Fruit fly (Drosophila melanogaster) whole organism, wandering third instar larva: Measurements from ENCODE around the gene CG31109.

ENCODE experiments used
- Abd-B ChIP-seq: fragments of >200 bp; optimal IDR thresholded peaks from 2 replicates; lab custom pipeline; 2017; ENCODE audit warnings: missing biosample characterization, missing genetic modification characterization
- Dfd ChIP-seq: fragments of >200 bp; optimal IDR thresholded peaks from 2 replicates; lab custom pipeline; 2017; ENCODE audit warnings: missing biosample characterization, missing genetic modification characterization
- Hr83 ChIP-seq: fragments of 200-300 bp; sonication (Bioruptor generic); optimal IDR thresholded peaks from 2 replicates; lab custom pipeline; 2016; ENCODE audit warnings: missing biosample characterization, mild to moderate bottlenecking, missing genetic modification characterization, moderate library complexity; ENCODE audit not compliant: poor library complexity, severe bottlenecking
- Myc ChIP-seq: fragments of >200 bp; optimal IDR thresholded peaks from 2 replicates; lab custom pipeline; 2017
- OdsH ChIP-seq: fragments of 200-800 bp; sonication (Bioruptor generic); optimal IDR thresholded peaks from 2 replicates; lab custom pipeline; 2016; ENCODE audit warnings: missing biosample characterization, mild to moderate bottlenecking, missing genetic modification characterization
- Sp1 ChIP-seq: fragments of 200-800 bp; sonication (Bioruptor generic); optimal IDR thresholded peaks from 3 replicates; lab custom pipeline; 2019; ENCODE audit warnings: missing biosample characterization, mild to moderate bottlenecking, missing genetic modification characterization, moderate library complexity
- h ChIP-seq: fragments of 200-800 bp; sonication (Bioruptor generic); optimal IDR thresholded peaks from 3 replicates; lab custom pipeline; 2016; ENCODE audit warnings: missing biosample characterization, mild to moderate bottlenecking, missing genetic modification characterization
- jim ChIP-seq: fragments of 175-275, 200-325 bp; sonication (Bioruptor generic); optimal IDR thresholded peaks from 2 replicates; lab custom pipeline; 2016; ENCODE audit warnings: missing biosample characterization, mild to moderate bottlenecking, missing genetic modification characterization
- pan ChIP-seq: fragments of >200 bp; optimal IDR thresholded peaks from 2 replicates; lab custom pipeline; 2017
- rgr ChIP-seq: fragments of 200-800 bp; sonication (Bioruptor generic); optimal IDR thresholded peaks from 3 replicates; lab custom pipeline; 2016; ENCODE audit warnings: missing biosample characterization, mild to moderate bottlenecking, missing genetic modification characterization
- sage ChIP-seq: fragments of 200-800 bp; sonication (Bioruptor generic); optimal IDR thresholded peaks from 2 replicates; lab custom pipeline; 2016; ENCODE audit warnings: missing biosample characterization, mild to moderate bottlenecking, missing genetic modification characterization
- usp ChIP-seq: fragments of >200 bp; optimal IDR thresholded peaks from 2 replicates; lab custom pipeline; 2017; ENCODE audit warnings: missing biosample characterization, missing genetic modification characterization

- TF ChIP-seq jim = no peak
- no peak for TF ChIP-seq usp (GFP tag; lab: Kevin White, UChicago)
- no peak for TF ChIP-seq pan
- TF ChIP-seq Dfd (GFP tag; lab: Kevin White, UChicago) = no peak
- TF ChIP-seq rgr = peak; percentile 55
- no peak for TF ChIP-seq sage (GFP tag; lab: Kevin White, UChicago)
- no peak for TF ChIP-seq OdsH (GFP tag; lab: Kevin White, UChicago)
- no peak for TF ChIP-seq Abd-B
- TF ChIP-seq h = peak; percentile 18
- peak; percentile 41 for TF ChIP-seq Hr83
- TF ChIP-seq Sp1 = no peak
- no peak for TF ChIP-seq Myc (lab: Kevin White, UChicago)
Observed at dm6 chr3R:25054451-25055188, at the start of gene CG31109.
